Fruit fly (Drosophila melanogaster): ENCODE data around the gene CG31495.
A peak's percentile ranks its signal among the peaks of the same experiment; 100 is the strongest.

dm6 chr3R:13790820-13791219, 48.9 kb downstream of the CG31495 start:
- TF ChIP-seq usp (GFP tag; optimal IDR thresholded peaks at IDR 0.05): no peak
- no peak for TF ChIP-seq Dll (optimal IDR thresholded peaks at IDR 0.05)
- TF ChIP-seq pan (optimal IDR thresholded peaks at IDR 0.05): no peak
- TF ChIP-seq CG8478 (optimal IDR thresholded peaks at IDR 0.05): no peak
- TF ChIP-seq psq (optimal IDR thresholded peaks at IDR 0.05): no peak
- peak; percentile 50 to 56 for TF ChIP-seq EcR (GFP tag; optimal IDR thresholded peaks at IDR 0.05)

Measured in whole organism.